Worm (Caenorhabditis elegans): ENCODE measurements around the gene R10E11.9.

DNA sequence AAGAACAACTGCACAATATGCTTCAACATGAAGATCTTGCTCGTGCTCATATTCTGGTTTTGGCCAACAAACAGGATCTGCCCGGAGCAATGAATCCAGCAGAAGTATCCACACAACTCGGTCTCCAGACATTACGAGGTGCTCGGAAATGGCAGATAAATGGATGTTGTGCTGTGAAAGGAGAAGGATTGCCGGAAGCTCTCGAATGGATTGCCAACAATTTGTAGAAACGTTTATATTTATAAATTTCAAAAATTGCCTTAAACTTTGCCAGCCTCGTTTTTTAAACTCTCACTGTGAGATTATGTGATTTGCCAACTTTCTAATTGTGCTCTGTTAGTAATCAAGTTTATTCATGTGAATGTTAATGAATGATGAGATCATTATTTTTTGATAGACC, 30.3 kb upstream of the R10E11.9 start:
- TF ChIP-seq nhr-12 (tag; optimal IDR thresholded peaks at IDR 0.05) (no peak), elt-1 (tag; optimal IDR thresholded peaks at IDR 0.05; ENCODE audit: borderline replicate concordance, insufficient read depth) (no peak), drap-1 (GFP tag; optimal IDR thresholded peaks at IDR 0.05) (no peak), blmp-1 (tag; optimal IDR thresholded peaks at IDR 0.05) (no peak), lsy-2 (tag; optimal IDR thresholded peaks at IDR 0.05) (no peak), nhr-28 (tag; optimal IDR thresholded peaks at IDR 0.05) (no peak), pha-4 (tag; optimal IDR thresholded peaks at IDR 0.05) (no peak), sptf-1 (tag; optimal IDR thresholded peaks at IDR 0.05) (no peak), lin-13 (tag; optimal IDR thresholded peaks at IDR 0.05) (no peak), cnd-1 (tag; optimal IDR thresholded peaks at IDR 0.05) (no peak), elt-3 (tag; optimal IDR thresholded peaks at IDR 0.05) (no peak), ces-1 (GFP tag; optimal IDR thresholded peaks at IDR 0.05) (no peak), unc-62 (GFP tag; optimal IDR thresholded peaks at IDR 0.05) (no peak)
